Worm (Caenorhabditis elegans) whole organism, L4 larva: ENCODE measurements around the gene F16B4.7.
A peak's percentile ranks its signal among the peaks of the same experiment; 100 is the strongest.
"Not testable (repeated sequence)": the region's sequence is repeated elsewhere in the genome, so short reads cannot be mapped to it uniquely, and the experiment has no call there.

Experiments
- D1046.2 ChIP-seq: fragments of 200-800 bp; sonication (Bioruptor generic); IDR thresholded peaks from 2 replicates; pipeline ENCODE4 v1.3.6; 2022; ENCODE audit warnings: missing genetic modification characterization, missing compliant biosample characterization
- F37D6.2 ChIP-seq: sonication (generic microtip); optimal IDR thresholded peaks from 2 replicates; lab custom pipeline; 2016; ENCODE audit warnings: mild to moderate bottlenecking, missing genetic modification characterization, missing compliant biosample characterization
- F49E8.2 ChIP-seq: sonication (generic microtip); optimal IDR thresholded peaks from 2 replicates; lab custom pipeline; 2016; ENCODE audit warnings: missing compliant biosample characterization, mild to moderate bottlenecking, missing genetic modification characterization, borderline replicate concordance
- T26A8.4 ChIP-seq: fragments of 200-800 bp; sonication (Bioruptor generic); IDR thresholded peaks from 2 replicates; pipeline ENCODE4 v1.3.6; 2022; ENCODE audit warnings: missing genetic modification characterization, missing compliant biosample characterization
- ZK337.2 ChIP-seq: fragments of 200-800 bp; sonication (Bioruptor generic); IDR thresholded peaks from 2 replicates; pipeline ENCODE4 v1.3.6; 2022; ENCODE audit warnings: missing genetic modification reagents, missing genetic modification characterization, missing compliant biosample characterization
- aha-1 ChIP-seq: fragments of 150-350 bp; peaks from one replicate; lab custom pipeline; 2014; ENCODE audit warnings: missing biosample characterization, missing genetic modification characterization
- ama-1 ChIP-seq: fragments of 150-350 bp; optimal IDR thresholded peaks from 2 replicates; lab custom pipeline; 2014; ENCODE audit warnings: inconsistent platforms, mixed read lengths
- arid-1 ChIP-seq: fragments of 200-800 bp; sonication (Bioruptor generic); conservative IDR thresholded peaks from 2 replicates; pipeline ENCODE4 v1.3.6; 2022; ENCODE audit warnings: missing genetic modification reagents, missing genetic modification characterization, missing compliant biosample characterization
- ctbp-1 ChIP-seq: fragments of 200-800 bp; sonication (Bioruptor generic); IDR thresholded peaks from 2 replicates; pipeline ENCODE4 v1.3.6; 2022; ENCODE audit warnings: missing genetic modification reagents, missing genetic modification characterization, missing compliant biosample characterization
- daf-8 ChIP-seq: fragments of 200-800 bp; sonication (Bioruptor generic); IDR thresholded peaks from 2 replicates; pipeline ENCODE4 v1.3.6; 2022; ENCODE audit warnings: missing genetic modification characterization, missing compliant biosample characterization
- dve-1 ChIP-seq: sonication (generic microtip); optimal IDR thresholded peaks from 2 replicates; lab custom pipeline; 2017; ENCODE audit warnings: antibody characterized with exemption, mild to moderate bottlenecking, missing genetic modification characterization, missing compliant biosample characterization; ENCODE audit not compliant: insufficient read depth
- egl-43 ChIP-seq: fragments of 200-800 bp; sonication (Bioruptor generic); IDR thresholded peaks from 2 replicates; pipeline ENCODE4 v1.3.6; 2022; ENCODE audit warnings: missing genetic modification reagents, missing genetic modification characterization, missing compliant biosample characterization
- fkh-10 ChIP-seq: fragments of 150-350 bp; optimal IDR thresholded peaks from 2 replicates; lab custom pipeline; 2014; ENCODE audit warnings: missing biosample characterization, missing genetic modification reagents, missing genetic modification characterization
- hlh-11 ChIP-seq: fragments of 200-800 bp; sonication (Bioruptor generic); optimal IDR thresholded peaks from 2 replicates; lab custom pipeline; 2018; ENCODE audit warnings: mild to moderate bottlenecking, missing genetic modification characterization, missing compliant biosample characterization
- jun-1 ChIP-seq: fragments of 150-350 bp; optimal IDR thresholded peaks from 2 replicates; lab custom pipeline; 2014; ENCODE audit warnings: missing biosample characterization, missing genetic modification reagents, missing genetic modification characterization
- lim-7 ChIP-seq: fragments of 200-800 bp; sonication (Bioruptor generic); IDR thresholded peaks from 2 replicates; pipeline ENCODE4 v1.3.6; 2022; ENCODE audit warnings: missing genetic modification characterization, missing compliant biosample characterization
- lin-13 ChIP-seq: fragments of 150-350 bp; optimal IDR thresholded peaks from 2 replicates; lab custom pipeline; 2014; ENCODE audit warnings: missing biosample characterization, missing genetic modification reagents, missing genetic modification characterization
- lir-3 ChIP-seq: sonication (generic microtip); optimal IDR thresholded peaks from 2 replicates; lab custom pipeline; 2016; ENCODE audit warnings: mild to moderate bottlenecking, missing genetic modification characterization, missing compliant biosample characterization
- madf-5 ChIP-seq, 2 experiments: fragments of 200-800 bp; sonication (Bioruptor generic); IDR thresholded peaks; 2 replicates each; pipeline ENCODE4 v1.3.6; 2022; ENCODE audit warnings: missing compliant biosample characterization in 2 of 2, missing genetic modification characterization in 2 of 2
- mdt-29 ChIP-seq: fragments of 200-800 bp; sonication (Bioruptor generic); IDR thresholded peaks from 2 replicates; pipeline ENCODE4 v1.3.6; 2022; ENCODE audit warnings: missing genetic modification reagents, missing genetic modification characterization, missing compliant biosample characterization
- mep-1 ChIP-seq: fragments of 150-350 bp; sonication (generic microtip); optimal IDR thresholded peaks from 3 replicates; lab custom pipeline; 2014; ENCODE audit warnings: missing biosample characterization, missing genetic modification characterization
- mxl-2 ChIP-seq: fragments of 200-800 bp; sonication (Bioruptor generic); conservative IDR thresholded peaks from 2 replicates; pipeline ENCODE4 v1.3.6; 2022; ENCODE audit warnings: missing genetic modification reagents, missing genetic modification characterization, missing compliant biosample characterization
- mxl-3 ChIP-seq: fragments of 200-800 bp; sonication (Bioruptor generic); optimal IDR thresholded peaks from 2 replicates; lab custom pipeline; 2018; ENCODE audit warnings: mild to moderate bottlenecking, missing genetic modification characterization, missing compliant biosample characterization
- nhr-10 ChIP-seq: fragments of 150-350 bp; optimal IDR thresholded peaks from 2 replicates; lab custom pipeline; 2014; ENCODE audit warnings: missing biosample characterization, missing genetic modification characterization
- nhr-111 ChIP-seq: fragments of 200-800 bp; sonication (Bioruptor generic); optimal IDR thresholded peaks from 2 replicates; lab custom pipeline; 2018; ENCODE audit warnings: mild to moderate bottlenecking, missing genetic modification characterization, missing compliant biosample characterization
- nhr-42 ChIP-seq: fragments of 200-800 bp; sonication (Bioruptor generic); IDR thresholded peaks from 2 replicates; pipeline ENCODE4 v1.3.6; 2022; ENCODE audit warnings: missing genetic modification characterization, missing compliant biosample characterization
- pha-4 ChIP-seq, 2 experiments: fragments of 150-350 bp in 1 of 2; fragments of 200-800 bp in 1 of 2; sonication (Bioruptor generic) in 1 of 2; IDR thresholded peaks in 1 of 2; optimal IDR thresholded peaks in 1 of 2; 2 replicates each; pipeline versions ENCODE4 v1.3.6 to Lab custom; 2014 to 2022; ENCODE audit warnings: missing genetic modification characterization in 2 of 2, missing genetic modification reagents in 2 of 2, missing biosample characterization in 1 of 2, missing compliant biosample characterization in 1 of 2
- php-3 ChIP-seq: fragments of 200-800 bp; sonication (Bioruptor generic); IDR thresholded peaks from 2 replicates; pipeline ENCODE4 v1.3.6; 2022; ENCODE audit warnings: missing genetic modification reagents, missing genetic modification characterization, missing compliant biosample characterization
- set-16 ChIP-seq: fragments of 200-800 bp; sonication (Bioruptor generic); IDR thresholded peaks from 2 replicates; pipeline ENCODE4 v1.3.6; 2022; ENCODE audit warnings: missing genetic modification reagents, missing genetic modification characterization, missing compliant biosample characterization
- tag-97 ChIP-seq: fragments of 200-800 bp; sonication (Bioruptor generic); IDR thresholded peaks from 2 replicates; pipeline ENCODE4 v1.3.6; 2022; ENCODE audit warnings: missing genetic modification characterization, missing compliant biosample characterization
- unc-62 ChIP-seq, 3 experiments: fragments of 150-350 bp in 1 of 3; sonication (generic microtip); optimal IDR thresholded peaks in 2 of 3; peaks in 1 of 3; 1 replicate in 1 of 3; 2 replicates in 2 of 3; lab custom pipeline; 2014 to 2017; ENCODE audit warnings: missing biosample characterization in 3 of 3, missing genetic modification characterization in 3 of 3, missing genetic modification reagents in 3 of 3, missing genotype in 1 of 3
- vab-7 ChIP-seq: fragments of 200-800 bp; sonication (Bioruptor generic); IDR thresholded peaks from 2 replicates; pipeline ENCODE4 v1.3.6; 2022; ENCODE audit warnings: missing genetic modification reagents, missing genetic modification characterization, missing compliant biosample characterization
- zfp-2 ChIP-seq: sonication (generic microtip); optimal IDR thresholded peaks from 2 replicates; lab custom pipeline; 2016; ENCODE audit warnings: mild to moderate bottlenecking, missing genetic modification characterization, missing compliant biosample characterization
- zip-11 ChIP-seq: fragments of 200-800 bp; sonication (Bioruptor generic); IDR thresholded peaks from 2 replicates; pipeline ENCODE4 v1.3.6; 2022; ENCODE audit warnings: missing genetic modification characterization, missing compliant biosample characterization

F16B4.7 gene

ce11 chrV:1561169-1561568 lies 24.3 kb upstream of the F16B4.7 start (continued):
- TF ChIP-seq mdt-29 (peak; percentile 32; the same call in 1 of the 2 replicates), egl-43 (GFP tag; lab: Robert Waterston, UW) (peak; percentile 97), arid-1 (GFP tag; lab: Robert Waterston, UW) (peak; percentile 95), vab-7 (peak; percentile 92), mxl-2 (peak; percentile 82), zip-11 (GFP tag; lab: Robert Waterston, UW) (peak; percentile 77; the same call in 1 of the 2 replicates), pha-4 (GFP tag; IDR thresholded peaks at IDR 0.05; lab: Robert Waterston, UW) (peak; percentile 95), D1046.2 (GFP tag; lab: Robert Waterston, UW) (peak; percentile 86)
- not testable (repeated sequence) for TF ChIP-seq pha-4 (tag; optimal IDR thresholded peaks at IDR 0.05; lab: Kevin White, UChicago)

- TF ChIP-seq php-3 (GFP tag; lab: Robert Waterston, UW): no peak
- TF ChIP-seq hlh-11 (tag; lab: Kevin White, UChicago): no peak
- TF ChIP-seq nhr-10: no peak
- TF ChIP-seq F37D6.2: no peak
- no peak for TF ChIP-seq dve-1 (tag; lab: Kevin White, UChicago)
These were observed 18.7 kb upstream of the F16B4.7 start, which contains the start of gene cdc-25.2 for ce11 chrV:1566776-1567175. Gene cdc-25.2 (plus strand): TSS chrV:1567076.

ce11 chrV:1569750-1570419 lies 15.6 kb upstream of the F16B4.7 start:
- TF ChIP-seq egl-43 (GFP tag; lab: Robert Waterston, UW): no peak
- TF ChIP-seq aha-1 (tag; lab: Kevin White, UChicago): peak; percentile 67
- TF ChIP-seq lim-7 (GFP tag; lab: Robert Waterston, UW): no peak
- no peak for TF ChIP-seq ama-1
- TF ChIP-seq unc-62 (GFP tag; optimal IDR thresholded peaks at IDR 0.05 in 1 of 2; lab: Kevin White, UChicago): peak in 1 of 2 experiments; percentile 52
- no peak for TF ChIP-seq unc-62 (tag; optimal IDR thresholded peaks at IDR 0.05; lab: Kevin White, UChicago)
- TF ChIP-seq F49E8.2: no peak
- no peak for TF ChIP-seq zfp-2 (tag; lab: Kevin White, UChicago)
- TF ChIP-seq daf-8 (GFP tag; lab: Robert Waterston, UW): no peak
- TF ChIP-seq nhr-10: no peak
- no peak for TF ChIP-seq madf-5 (GFP tag; IDR thresholded peaks at IDR 0.05; lab: Robert Waterston, UW)
- TF ChIP-seq, all 104 proteins: peak for 2

- TF ChIP-seq nhr-42 (GFP tag; lab: Robert Waterston, UW) (no peak), fkh-10 (GFP tag; lab: Kevin White, UChicago) (no peak), lin-13 (GFP tag; lab: Kevin White, UChicago) (no peak), T26A8.4 (no peak), mxl-3 (no peak), nhr-10 (no peak), set-16 (GFP tag; lab: Robert Waterston, UW) (no peak), ctbp-1 (GFP tag; lab: Robert Waterston, UW) (no peak), lir-3 (no peak), mep-1 (tag; lab: Kevin White, UChicago) (no peak), tag-97 (no peak), ZK337.2 (GFP tag; lab: Robert Waterston, UW) (no peak), mdt-29 (no peak), jun-1 (no peak), mxl-2 (no peak), nhr-111 (GFP tag; lab: Kevin White, UChicago) (no peak), aha-1 (tag; lab: Kevin White, UChicago) (no peak)
- TF ChIP-seq, all 104 proteins: peak for 0
These were observed 14.8 kb upstream of the F16B4.7 start for ce11 chrV:1570679-1571078.
